Worm (Caenorhabditis elegans): ENCODE data around the gene srj-49.

ce11 chrV:2826815-2827214 lies 21.3 kb downstream of the srj-49 start, which contains the start of gene T03D3.5:
- TF ChIP-seq nhr-76 (tag; optimal IDR thresholded peaks at IDR 0.05) (no peak), elt-3 (tag; optimal IDR thresholded peaks at IDR 0.05) (no peak), nhr-12 (tag; optimal IDR thresholded peaks at IDR 0.05) (no peak)
